Fruit fly (Drosophila melanogaster) whole organism, prepupa: ENCODE data around the gene aub.

Experiments used
- CG10669 ChIP-seq: fragments of 200-800 bp; sonication (Bioruptor generic); optimal IDR thresholded peaks from 3 replicates; lab custom pipeline; 2018; ENCODE audit warnings: missing biosample characterization, mild to moderate bottlenecking, missing genetic modification characterization, moderate library complexity
- CG3032 ChIP-seq: fragments of 200-800 bp; optimal IDR thresholded peaks from 2 replicates; lab custom pipeline; 2019; ENCODE audit warnings: missing biosample characterization, mild to moderate bottlenecking, missing genetic modification characterization, moderate library complexity
- CG6792 ChIP-seq: fragments of 200-800 bp; sonication (Bioruptor generic); optimal IDR thresholded peaks from 3 replicates; lab custom pipeline; 2016; ENCODE audit warnings: missing biosample characterization, missing genetic modification characterization
- CG8319 ChIP-seq: fragments of 200-800 bp; sonication (Bioruptor generic); optimal IDR thresholded peaks from 3 replicates; lab custom pipeline; 2016; ENCODE audit warnings: missing biosample characterization, missing genetic modification characterization
- Ets96B ChIP-seq: fragments of 200-800 bp; optimal IDR thresholded peaks from 2 replicates; lab custom pipeline; 2019; ENCODE audit warnings: missing biosample characterization, mild to moderate bottlenecking, missing genetic modification characterization, moderate library complexity
- Gug ChIP-seq: fragments of 200-800 bp; sonication (Bioruptor generic); IDR thresholded peaks from 2 replicates; pipeline ENCODE4 v1.3.6; 2022; ENCODE audit warnings: missing biosample characterization, missing genetic modification characterization
- Lpt ChIP-seq: fragments of 200-800 bp; sonication (Bioruptor generic); optimal IDR thresholded peaks from 3 replicates; lab custom pipeline; 2016; ENCODE audit warnings: missing biosample characterization, missing genetic modification characterization
- Smox ChIP-seq: fragments of 200-800 bp; sonication (Bioruptor generic); optimal IDR thresholded peaks from 3 replicates; lab custom pipeline; 2016; ENCODE audit warnings: missing biosample characterization, missing genetic modification characterization
- Sox14 ChIP-seq: fragments of 200-800 bp; sonication (Bioruptor generic); optimal IDR thresholded peaks from 3 replicates; lab custom pipeline; 2016; ENCODE audit warnings: missing biosample characterization, missing genetic modification characterization
- dac ChIP-seq: fragments of 200-800 bp; sonication (Bioruptor generic); optimal IDR thresholded peaks from 2 replicates; lab custom pipeline; 2017; ENCODE audit warnings: missing biosample characterization, mild to moderate bottlenecking, missing genetic modification characterization
- eg ChIP-seq: fragments of 200-800 bp; sonication (Bioruptor generic); IDR thresholded peaks from 3 replicates; pipeline ENCODE4 v1.3.6; 2022; ENCODE audit warnings: missing biosample characterization, missing genetic modification characterization
- fd85E ChIP-seq: fragments of 200-800 bp; sonication (Bioruptor generic); optimal IDR thresholded peaks from 3 replicates; lab custom pipeline; 2016; ENCODE audit warnings: missing biosample characterization, missing genetic modification characterization
- lz ChIP-seq: fragments of 200-800 bp; sonication (Bioruptor generic); optimal IDR thresholded peaks from 3 replicates; lab custom pipeline; 2016; ENCODE audit warnings: missing biosample characterization, missing genetic modification characterization
- net ChIP-seq: fragments of 200-800 bp; sonication (Bioruptor generic); optimal IDR thresholded peaks from 3 replicates; lab custom pipeline; 2016; ENCODE audit warnings: missing biosample characterization, missing genetic modification characterization

DNA sequence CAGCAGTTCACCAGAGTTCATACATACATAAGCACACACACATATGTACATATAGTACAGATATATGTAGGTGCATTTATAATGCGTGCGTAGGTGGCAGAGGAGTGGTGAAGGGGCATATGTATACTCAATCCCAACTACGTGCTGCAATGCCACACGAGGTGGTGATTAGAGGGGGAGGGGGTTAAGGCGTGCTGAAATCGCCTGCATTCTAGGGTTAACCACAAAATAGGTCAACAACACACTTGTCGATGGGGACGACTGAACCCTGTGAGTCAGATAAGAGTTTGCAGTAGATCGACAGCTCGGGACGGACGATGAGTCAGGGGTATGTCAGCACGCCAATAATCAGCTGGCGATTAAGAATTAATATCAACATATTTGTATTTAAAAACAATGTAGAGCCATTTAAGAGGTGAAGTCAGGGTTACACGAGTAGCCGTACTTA, 44.2 kb upstream of the aub start:
- TF ChIP-seq Ets96B (no peak), Gug (GFP tag; lab: Robert Waterston, UW) (no peak), CG8319 (GFP tag; lab: Kevin White, UChicago) (no peak), fd85E (GFP tag; lab: Kevin White, UChicago) (no peak), eg (no peak), Lpt (GFP tag; lab: Kevin White, UChicago) (no peak), CG6792 (GFP tag; lab: Kevin White, UChicago) (no peak), lz (GFP tag; lab: Kevin White, UChicago) (no peak), dac (no peak), net (GFP tag; lab: Kevin White, UChicago) (no peak), CG10669 (no peak), CG3032 (tag; lab: Kevin White, UChicago) (no peak), Sox14 (GFP tag; lab: Kevin White, UChicago) (no peak), Smox (GFP tag; lab: Kevin White, UChicago) (no peak)
